Fruit fly (Drosophila melanogaster) whole organism, embryonic: Measurements from ENCODE around the gene CG42833.

Experiments
- CG10959 ChIP-seq: fragments of 200-800 bp; sonication (Bioruptor generic); IDR thresholded peaks from 2 replicates; pipeline ENCODE4 v1.3.6; 2022; ENCODE audit warnings: missing biosample characterization, missing genetic modification characterization
- CG13624 ChIP-seq: fragments of 200-800 bp; sonication (Bioruptor generic); optimal IDR thresholded peaks from 2 replicates; lab custom pipeline; 2016; ENCODE audit warnings: missing biosample characterization, missing genetic modification characterization
- CG13894 ChIP-seq: fragments of 200-800 bp; sonication (Bioruptor generic); optimal IDR thresholded peaks from 3 replicates; lab custom pipeline; 2018; ENCODE audit warnings: missing biosample characterization, mild to moderate bottlenecking, missing genetic modification characterization, moderate library complexity
- CG14965 ChIP-seq: fragments of 200-800 bp; sonication (Bioruptor generic); optimal IDR thresholded peaks from 2 replicates; lab custom pipeline; 2016; ENCODE audit warnings: missing biosample characterization, missing genetic modification characterization, borderline replicate concordance
- CG15601 ChIP-seq: fragments of 200-800 bp; sonication (Bioruptor generic); optimal IDR thresholded peaks from 3 replicates; lab custom pipeline; 2019; ENCODE audit warnings: missing biosample characterization, mild to moderate bottlenecking, missing genetic modification characterization, moderate library complexity
- CG17186 ChIP-seq: fragments of 200-800 bp; sonication (Bioruptor generic); optimal IDR thresholded peaks from 3 replicates; lab custom pipeline; 2017; ENCODE audit warnings: missing biosample characterization, missing genetic modification reagents, missing genetic modification characterization
- CG17612 ChIP-seq: fragments of 200-800 bp; sonication (Bioruptor generic); IDR thresholded peaks from 2 replicates; pipeline ENCODE4 v1.3.6; 2022; ENCODE audit warnings: missing biosample characterization, missing genetic modification characterization
- CG2202 ChIP-seq: fragments of 200-800 bp; sonication (Bioruptor generic); optimal IDR thresholded peaks from 2 replicates; lab custom pipeline; 2018; ENCODE audit warnings: missing biosample characterization, mild to moderate bottlenecking, missing genetic modification characterization
- CG3065 ChIP-seq: fragments of 200-800 bp; sonication (Bioruptor generic); optimal IDR thresholded peaks from 2 replicates; lab custom pipeline; 2016; ENCODE audit warnings: missing biosample characterization, missing genetic modification characterization
- CG32532 ChIP-seq: fragments of 200-800 bp; sonication (Bioruptor generic); IDR thresholded peaks from 2 replicates; pipeline ENCODE4 v1.3.6; 2022; ENCODE audit warnings: missing biosample characterization, missing genetic modification characterization
- CG34422 ChIP-seq: fragments of 200-800 bp; sonication (Bioruptor generic); IDR thresholded peaks from 3 replicates; pipeline ENCODE4 v1.3.6; 2022; ENCODE audit warnings: missing biosample characterization, missing genetic modification characterization
- CG4730 ChIP-seq: fragments of 200-800 bp; sonication (Bioruptor generic); IDR thresholded peaks from 2 replicates; pipeline ENCODE4 v1.3.6; 2022; ENCODE audit warnings: missing biosample characterization, missing genetic modification characterization
- CG5245 ChIP-seq: fragments of 200-800 bp; sonication (Bioruptor generic); optimal IDR thresholded peaks from 3 replicates; lab custom pipeline; 2016; ENCODE audit warnings: missing biosample characterization, missing genetic modification characterization
- CG5953 ChIP-seq: fragments of 200-800 bp; sonication (Bioruptor generic); IDR thresholded peaks from 2 replicates; pipeline ENCODE4 v1.3.6; 2022; ENCODE audit warnings: missing biosample characterization, missing genetic modification characterization
- CG6254 ChIP-seq: fragments of 200-800 bp; sonication (Bioruptor generic); optimal IDR thresholded peaks from 3 replicates; lab custom pipeline; 2017; ENCODE audit warnings: mild to moderate bottlenecking, missing biosample characterization, missing genetic modification reagents, missing genetic modification characterization
- CG7786 ChIP-seq: fragments of 200-800 bp; sonication (Bioruptor generic); optimal IDR thresholded peaks from 2 replicates; lab custom pipeline; 2016; ENCODE audit warnings: missing biosample characterization, missing genetic modification characterization
- CG8388 ChIP-seq: fragments of 200-800 bp; sonication (Bioruptor generic); optimal IDR thresholded peaks from 2 replicates; lab custom pipeline; 2019; ENCODE audit warnings: missing biosample characterization, mild to moderate bottlenecking, missing genetic modification characterization, moderate library complexity
- CG9609 ChIP-seq: fragments of 200-800 bp; sonication (Bioruptor generic); optimal IDR thresholded peaks from 3 replicates; lab custom pipeline; 2016; ENCODE audit warnings: missing biosample characterization, missing genetic modification characterization
- CoRest ChIP-seq: fragments of 200-800 bp; sonication (Bioruptor generic); optimal IDR thresholded peaks from 3 replicates; lab custom pipeline; 2018; ENCODE audit warnings: missing biosample characterization, mild to moderate bottlenecking, missing genetic modification characterization, moderate library complexity
- Doc3 ChIP-seq: fragments of 200-800 bp; sonication (Bioruptor generic); IDR thresholded peaks from 3 replicates; pipeline ENCODE4 v1.3.6; 2022; ENCODE audit warnings: missing biosample characterization, missing genetic modification characterization; ENCODE audit not compliant: partially characterized antibody
- H2.0 ChIP-seq: fragments of 200-800 bp; sonication (Bioruptor generic); IDR thresholded peaks from 2 replicates; pipeline ENCODE4 v1.3.6; 2022; ENCODE audit warnings: missing biosample characterization, missing genetic modification characterization
- HLHmδ ChIP-seq: fragments of 200-800 bp; sonication (Bioruptor generic); optimal IDR thresholded peaks from 2 replicates; lab custom pipeline; 2018; ENCODE audit warnings: missing biosample characterization, mild to moderate bottlenecking, missing genetic modification characterization, moderate library complexity
- Kr ChIP-seq: fragments of 200-800 bp; sonication (Bioruptor generic); optimal IDR thresholded peaks from 2 replicates; lab custom pipeline; 2017; ENCODE audit warnings: missing biosample characterization, mild to moderate bottlenecking, missing genetic modification characterization
- Lhr ChIP-seq: fragments of 200-800 bp; sonication (Bioruptor generic); optimal IDR thresholded peaks from 3 replicates; lab custom pipeline; 2017; ENCODE audit warnings: mild to moderate bottlenecking, missing biosample characterization, missing genetic modification reagents, missing genetic modification characterization
- Ravus ChIP-seq: fragments of 200-800 bp; sonication (Bioruptor generic); IDR thresholded peaks from 2 replicates; pipeline ENCODE4 v1.3.6; 2022; ENCODE audit warnings: missing biosample characterization, missing genetic modification characterization
- ato ChIP-seq: fragments of 200-800 bp; sonication (Bioruptor generic); IDR thresholded peaks from 2 replicates; pipeline ENCODE4 v1.3.6; 2022; ENCODE audit warnings: missing biosample characterization, missing genetic modification characterization; ENCODE audit not compliant: partially characterized antibody
- bab2 ChIP-seq: fragments of 200-800 bp; sonication (Bioruptor generic); optimal IDR thresholded peaks from 2 replicates; lab custom pipeline; 2016; ENCODE audit warnings: missing biosample characterization, missing genetic modification characterization
- bigmax ChIP-seq: fragments of 200-800 bp; sonication (Bioruptor generic); optimal IDR thresholded peaks from 2 replicates; lab custom pipeline; 2018; ENCODE audit warnings: missing biosample characterization, mild to moderate bottlenecking, missing genetic modification characterization
- da ChIP-seq: fragments of 200-800 bp; sonication (Bioruptor generic); optimal IDR thresholded peaks from 2 replicates; lab custom pipeline; 2016; ENCODE audit warnings: missing biosample characterization, missing genetic modification characterization
- dimm ChIP-seq: fragments of 200-800 bp; sonication (Bioruptor generic); IDR thresholded peaks from 2 replicates; pipeline ENCODE4 v1.3.6; 2022; ENCODE audit warnings: missing biosample characterization, missing genetic modification characterization
- eve ChIP-seq, 2 experiments: fragments of >200 bp; optimal IDR thresholded peaks; 2 replicates each; lab custom pipeline; 2017; ENCODE audit warnings: missing biosample characterization in 2 of 2, missing genetic modification characterization in 2 of 2
- ewg ChIP-seq: fragments of 200-800 bp; sonication (Bioruptor generic); optimal IDR thresholded peaks from 3 replicates; lab custom pipeline; 2017; ENCODE audit warnings: mild to moderate bottlenecking, missing biosample characterization, missing genetic modification reagents, missing genetic modification characterization
- gro ChIP-seq: fragments of 200-800 bp; sonication (Bioruptor generic); optimal IDR thresholded peaks from 2 replicates; lab custom pipeline; 2016; ENCODE audit warnings: missing biosample characterization, missing genetic modification characterization
- h ChIP-seq: fragments of >200 bp; optimal IDR thresholded peaks from 2 replicates; lab custom pipeline; 2017
- lab ChIP-seq: fragments of 200-800 bp; sonication (Bioruptor generic); optimal IDR thresholded peaks from 3 replicates; lab custom pipeline; 2017; ENCODE audit warnings: missing biosample characterization, missing genetic modification characterization, mild to moderate bottlenecking, moderate library complexity, missing genetic modification reagents
- lbe ChIP-seq: fragments of 200-800 bp; sonication (Bioruptor generic); optimal IDR thresholded peaks from 2 replicates; lab custom pipeline; 2016; ENCODE audit warnings: missing biosample characterization, mild to moderate bottlenecking, missing genetic modification characterization
- mld ChIP-seq: fragments of 200-800 bp; sonication (Bioruptor generic); IDR thresholded peaks from 3 replicates; pipeline ENCODE4 v1.3.6; 2022; ENCODE audit warnings: missing biosample characterization, missing genetic modification characterization; ENCODE audit not compliant: partially characterized antibody
- nau ChIP-seq: fragments of 200-800 bp; sonication (Bioruptor generic); optimal IDR thresholded peaks from 3 replicates; lab custom pipeline; 2017; ENCODE audit warnings: missing biosample characterization, mild to moderate bottlenecking, missing genetic modification characterization, missing genetic modification reagents
- onecut ChIP-seq: fragments of 200-800 bp; sonication (Bioruptor generic); IDR thresholded peaks from 2 replicates; pipeline ENCODE4 v1.3.6; 2022; ENCODE audit warnings: missing biosample characterization, missing genetic modification characterization
- pho ChIP-seq: fragments of 200-800 bp; sonication (Bioruptor generic); optimal IDR thresholded peaks from 2 replicates; lab custom pipeline; 2016; ENCODE audit warnings: missing biosample characterization, missing genetic modification characterization
- prd ChIP-seq, 3 experiments: fragments of >200 bp in 2 of 3; fragments of 200-800 bp in 1 of 3; sonication (Bioruptor generic) in 1 of 3; optimal IDR thresholded peaks in 2 of 3; IDR thresholded peaks in 1 of 3; 2 replicates in 2 of 3; 3 replicates in 1 of 3; pipeline versions ENCODE4 v1.3.6 to Lab custom; 2017 to 2022; ENCODE audit warnings: missing biosample characterization in 1 of 3, missing genetic modification characterization in 1 of 3
- sc ChIP-seq, 3 experiments: fragments of >200 bp in 2 of 3; fragments of 200-800 bp in 1 of 3; sonication (Bioruptor generic) in 1 of 3; optimal IDR thresholded peaks; 2 replicates in 2 of 3; 3 replicates in 1 of 3; lab custom pipeline; 2017; ENCODE audit warnings: mild to moderate bottlenecking in 1 of 3, missing biosample characterization in 1 of 3, missing genetic modification characterization in 1 of 3, missing genetic modification reagents in 1 of 3
- sd ChIP-seq: fragments of 200-800 bp; sonication (Bioruptor generic); optimal IDR thresholded peaks from 3 replicates; lab custom pipeline; 2018; ENCODE audit warnings: missing biosample characterization, mild to moderate bottlenecking, missing genetic modification characterization, moderate library complexity
- sens ChIP-seq: fragments of 200-800 bp; sonication (Bioruptor generic); peaks from one replicate; lab custom pipeline; 2016; ENCODE audit warnings: missing biosample characterization, missing genetic modification characterization
- sima ChIP-seq: fragments of 200-800 bp; sonication (Bioruptor generic); optimal IDR thresholded peaks from 2 replicates; lab custom pipeline; 2016; ENCODE audit warnings: missing biosample characterization, missing genetic modification characterization
- so ChIP-seq: fragments of 200-800 bp; sonication (Bioruptor generic); IDR thresholded peaks from 3 replicates; pipeline ENCODE4 v1.3.6; 2022; ENCODE audit warnings: missing biosample characterization, missing genetic modification characterization
- tll ChIP-seq, 2 experiments: fragments of 200-800 bp in 1 of 2; fragments of >200 bp in 1 of 2; sonication (Bioruptor generic) in 1 of 2; optimal IDR thresholded peaks; 2 replicates each; lab custom pipeline; 2017 to 2019; ENCODE audit warnings: missing biosample characterization in 2 of 2, missing genetic modification characterization in 2 of 2, mild to moderate bottlenecking in 1 of 2, moderate library complexity in 1 of 2
- vnd ChIP-seq: fragments of 200-800 bp; sonication (Bioruptor generic); IDR thresholded peaks from 3 replicates; pipeline ENCODE4 v1.3.6; 2022; ENCODE audit warnings: missing biosample characterization, missing genetic modification characterization; ENCODE audit not compliant: partially characterized antibody
- zen2 ChIP-seq: fragments of 200-800 bp; sonication (Bioruptor generic); IDR thresholded peaks from 3 replicates; pipeline ENCODE4 v1.3.6; 2022; ENCODE audit warnings: missing biosample characterization, missing genetic modification characterization; ENCODE audit not compliant: partially characterized antibody

The CG42833 gene

dm6 chr3L:20195875-20196274 is 4.0 kb upstream of the CG42833 start (continued):
- peak; percentile 90 for TF ChIP-seq sens (GFP tag; lab: Kevin White, UChicago)
- TF ChIP-seq eve (GFP tag; optimal IDR thresholded peaks at IDR 0.05; lab: Kevin White, UChicago): peak in 1 of 2 experiments; percentile 69
- peak; percentile 51 for TF ChIP-seq CG5245
- TF ChIP-seq ato (GFP tag; lab: Robert Waterston, UW): no peak
- TF ChIP-seq CG4730 (GFP tag; lab: Robert Waterston, UW): peak; percentile 55; the same call in 1 of the 2 replicates
- peak; percentile 5 for TF ChIP-seq Lhr (GFP tag; lab: Kevin White, UChicago)
- TF ChIP-seq vnd (GFP tag; lab: Robert Waterston, UW): no peak
- TF ChIP-seq dimm (GFP tag; lab: Robert Waterston, UW): no peak; the same call in 1 of the 2 replicates
- TF ChIP-seq bab2 (GFP tag; lab: Kevin White, UChicago): peak; percentile 41
- TF ChIP-seq prd (optimal IDR thresholded peaks at IDR 0.05; lab: Kevin White, UChicago): no peak
- peak; percentile 73; the same call in 2 of the 3 replicates for TF ChIP-seq prd (GFP tag; IDR thresholded peaks at IDR 0.05; lab: Robert Waterston, UW)
- no peak for TF ChIP-seq da (GFP tag; lab: Kevin White, UChicago)
- TF ChIP-seq onecut (GFP tag; lab: Robert Waterston, UW): peak; percentile 26
- TF ChIP-seq CG6254: peak; percentile 21
- 0 out of 2 replicates have a peak, but pooled peaks have one; percentile 23 for TF ChIP-seq CG32532 (GFP tag; lab: Robert Waterston, UW)
- no peak for TF ChIP-seq sc (optimal IDR thresholded peaks at IDR 0.05; lab: Kevin White, UChicago)
- peak; percentile 4 for TF ChIP-seq sc (GFP tag; optimal IDR thresholded peaks at IDR 0.05; lab: Kevin White, UChicago)
- no peak for TF ChIP-seq CG13894 (tag; lab: Kevin White, UChicago)
- TF ChIP-seq sd (tag; lab: Kevin White, UChicago): peak; percentile 11
- TF ChIP-seq gro (GFP tag; lab: Kevin White, UChicago): no peak
- TF ChIP-seq H2.0 (GFP tag; lab: Robert Waterston, UW): peak; percentile 70
- TF ChIP-seq zen2 (GFP tag; lab: Robert Waterston, UW): no peak
- TF ChIP-seq lab: peak; percentile 67
- TF ChIP-seq CG3065 (GFP tag; lab: Kevin White, UChicago): peak; percentile 41
- peak; percentile 58 for TF ChIP-seq CG8388
- no peak for TF ChIP-seq HLHmδ (GFP tag; lab: Kevin White, UChicago)
- TF ChIP-seq CG10959 (GFP tag; lab: Robert Waterston, UW): peak; percentile 57
- peak; percentile 50 for TF ChIP-seq CG15601 (tag; lab: Kevin White, UChicago)
- TF ChIP-seq h: no peak
- TF ChIP-seq Doc3 (GFP tag; lab: Robert Waterston, UW): no peak
- TF ChIP-seq ewg: peak; percentile 35
- TF ChIP-seq CG14965 (GFP tag; lab: Kevin White, UChicago): no peak
- TF ChIP-seq Ravus (GFP tag; lab: Robert Waterston, UW): peak; percentile 38
- TF ChIP-seq lbe: no peak
- TF ChIP-seq pho: no peak
- no peak for TF ChIP-seq Kr (GFP tag; lab: Kevin White, UChicago)
- peak; percentile 60 for TF ChIP-seq CoRest (tag; lab: Kevin White, UChicago)
- peak; percentile 64; the same call in 1 of the 3 replicates for TF ChIP-seq so (GFP tag; lab: Robert Waterston, UW)
- no peak for TF ChIP-seq CG2202 (tag; lab: Kevin White, UChicago)
- peak; percentile 64; the same call in 2 of the 3 replicates for TF ChIP-seq CG34422 (GFP tag; lab: Robert Waterston, UW)
- peak; percentile 43; the same call in 1 of the 2 replicates for TF ChIP-seq CG5953 (GFP tag; lab: Robert Waterston, UW)
- no peak for TF ChIP-seq mld (GFP tag; lab: Robert Waterston, UW)
- TF ChIP-seq tll (GFP tag; optimal IDR thresholded peaks at IDR 0.05; lab: Kevin White, UChicago): no peak
- peak; percentile 19; the same call in 1 of the 2 replicates for TF ChIP-seq CG17612 (GFP tag; lab: Robert Waterston, UW)
- TF ChIP-seq CG17186 (GFP tag; lab: Kevin White, UChicago): no peak
- no peak for TF ChIP-seq sima
- peak; percentile 9 for TF ChIP-seq CG13624 (GFP tag; lab: Kevin White, UChicago)
- no peak for TF ChIP-seq CG9609 (GFP tag; lab: Kevin White, UChicago)
- TF ChIP-seq bigmax (GFP tag; lab: Kevin White, UChicago): no peak
- peak; percentile 15 for TF ChIP-seq nau (GFP tag; lab: Kevin White, UChicago)
- TF ChIP-seq CG7786 (GFP tag; lab: Kevin White, UChicago): peak; percentile 24
